Worm (Caenorhabditis elegans) whole organism, dauer: ENCODE results near the gene Y53C12B.1.

ENCODE experiments used
- unc-62 ChIP-seq: sonication (generic microtip); optimal IDR thresholded peaks from 2 replicates; lab custom pipeline; 2017; ENCODE audit warnings: missing biosample characterization, missing genetic modification reagents, missing genetic modification characterization

The Y53C12B.1 gene

ce11 chrII:9717904-9718303, 28.0 kb downstream of the Y53C12B.1 start, which contains the start of gene Y53C12A.6:
Gene Y53C12A.6, minus strand, starts transcription at chrII:9718004.
- TF ChIP-seq unc-62 (GFP tag; lab: Kevin White, UChicago), result no peak

ce11 chrII:9716417-9717039, 29.4 kb downstream of the Y53C12B.1 start, which contains the start of gene wee-1.3:
Gene wee-1.3, minus strand, starts transcription at chrII:9716467.
- TF ChIP-seq unc-62 (GFP tag; lab: Kevin White, UChicago), result no peak

- TF ChIP-seq unc-62 (GFP tag; lab: Kevin White, UChicago), result no peak
These were observed 32.8 kb downstream of the Y53C12B.1 start for ce11 chrII:9713083-9713482.

- no peak for TF ChIP-seq unc-62 (GFP tag; lab: Kevin White, UChicago)
These were observed 37.0 kb downstream of the Y53C12B.1 start, which contains the start of gene glt-5 for ce11 chrII:9708835-9709299. Gene glt-5, minus strand, starts transcription at chrII:9708885.

ce11 chrII:9706207-9706606, 39.7 kb downstream of the Y53C12B.1 start, which contains the start of gene Y53C12A.3:
Gene Y53C12A.3, minus strand, starts transcription at chrII:9706240.
- no peak for TF ChIP-seq unc-62 (GFP tag; lab: Kevin White, UChicago)

- no peak for TF ChIP-seq unc-62 (GFP tag; lab: Kevin White, UChicago)
These were observed 41.1 kb downstream of the Y53C12B.1 start, which contains the start of gene Y53C12A.10 for ce11 chrII:9704746-9705145. Gene Y53C12A.10, minus strand, starts transcription at chrII:9704846.

- TF ChIP-seq unc-62 (GFP tag; lab: Kevin White, UChicago), result no peak
These were observed 42.3 kb downstream of the Y53C12B.1 start, which contains the start of gene mop-25.2 for ce11 chrII:9703601-9704000. Gene mop-25.2, minus strand, starts transcription at chrII:9703701.

- TF ChIP-seq unc-62 (GFP tag; lab: Kevin White, UChicago), result no peak
These were observed 45.5 kb downstream of the Y53C12B.1 start, which contains the start of the genes Y53C12A.8 and Y53C12A.7 for ce11 chrII:9700363-9700762. Gene Y53C12A.8, minus strand, starts transcription at chrII:9700463. Gene Y53C12A.7, plus strand, starts transcription at chrII:9700543.

- TF ChIP-seq unc-62 (GFP tag; lab: Kevin White, UChicago), result no peak
These were observed 49.9 kb downstream of the Y53C12B.1 start for ce11 chrII:9695942-9696341.
